Worm (Caenorhabditis elegans) whole organism, late embryonic: ENCODE data around the gene rab-28.

Experiments
- C38D4.7 ChIP-seq: fragments of 200-800 bp; sonication (Bioruptor generic); optimal IDR thresholded peaks from 2 replicates; lab custom pipeline; 2018; ENCODE audit warnings: mild to moderate bottlenecking, missing genetic modification characterization, moderate library complexity, missing compliant biosample characterization
- F13H6.1 ChIP-seq: sonication (generic microtip); optimal IDR thresholded peaks from 2 replicates; lab custom pipeline; 2016; ENCODE audit warnings: missing genetic modification characterization, missing compliant biosample characterization
- ama-1 ChIP-seq: fragments of 150-350 bp; optimal IDR thresholded peaks from 2 replicates; lab custom pipeline; 2014
- ceh-30 ChIP-seq: fragments of 150-350 bp; optimal IDR thresholded peaks from 2 replicates; lab custom pipeline; 2014; ENCODE audit warnings: missing biosample characterization, missing genetic modification characterization
- elt-4 ChIP-seq: sonication (generic microtip); optimal IDR thresholded peaks from 2 replicates; lab custom pipeline; 2016; ENCODE audit warnings: missing genetic modification characterization, missing compliant biosample characterization
- ets-4 ChIP-seq: sonication (generic microtip); optimal IDR thresholded peaks from 2 replicates; lab custom pipeline; 2016; ENCODE audit warnings: missing genetic modification characterization, missing compliant biosample characterization
- fkh-10 ChIP-seq: fragments of 150-350 bp; optimal IDR thresholded peaks from 2 replicates; lab custom pipeline; 2014; ENCODE audit warnings: missing biosample characterization, missing genetic modification reagents, missing genetic modification characterization
- nfya-1 ChIP-seq: sonication (generic microtip); optimal IDR thresholded peaks from 2 replicates; lab custom pipeline; 2017; ENCODE audit warnings: missing genetic modification characterization, mild to moderate bottlenecking, missing compliant biosample characterization, antibody characterized with exemption, moderate library complexity
- pag-3 ChIP-seq: sonication (generic microtip); optimal IDR thresholded peaks from 2 replicates; lab custom pipeline; 2016; ENCODE audit warnings: missing compliant biosample characterization, missing genetic modification characterization, borderline replicate concordance
- pat-9 ChIP-seq: fragments of 200-800 bp; sonication (Bioruptor generic); optimal IDR thresholded peaks from 2 replicates; lab custom pipeline; 2018; ENCODE audit warnings: mild to moderate bottlenecking, missing genetic modification characterization, moderate library complexity, missing compliant biosample characterization

ce11 chrIV:9259687-9260086, 15.9 kb upstream of the rab-28 start, which contains the start of gene Y11D7A.10:
- TF ChIP-seq ets-4 (tag; lab: Kevin White, UChicago): no peak
- no peak for TF ChIP-seq F13H6.1
- TF ChIP-seq pag-3: no peak
- TF ChIP-seq nfya-1 (tag; lab: Kevin White, UChicago): no peak
- TF ChIP-seq pat-9 (tag; lab: Kevin White, UChicago): no peak
- no peak for TF ChIP-seq ceh-30 (tag; lab: Kevin White, UChicago)
- TF ChIP-seq fkh-10: no peak
- no peak for TF ChIP-seq ama-1 (lab: Kevin White, UChicago)
- no peak for TF ChIP-seq C38D4.7 (GFP tag; lab: Kevin White, UChicago)
- TF ChIP-seq elt-4: no peak
